Fruit fly (Drosophila melanogaster) whole organism, embryonic: ENCODE measurements around the gene CG7601.

Experiments used
- CG11695 ChIP-seq: fragments of 200-800 bp; sonication (Bioruptor generic); IDR thresholded peaks from 3 replicates; pipeline ENCODE4 v1.3.6; 2022; ENCODE audit warnings: missing biosample characterization, missing genetic modification characterization
- CG12155 ChIP-seq: fragments of 200-800 bp; sonication (Bioruptor generic); optimal IDR thresholded peaks from 3 replicates; lab custom pipeline; 2016; ENCODE audit warnings: missing biosample characterization, missing genetic modification characterization
- CG1233 ChIP-seq: fragments of 200-800 bp; sonication (Bioruptor generic); optimal IDR thresholded peaks from 4 replicates; lab custom pipeline; 2018; ENCODE audit warnings: missing biosample characterization, mild to moderate bottlenecking, missing genetic modification characterization
- CG12391 ChIP-seq: fragments of 200-800 bp; sonication (Bioruptor generic); optimal IDR thresholded peaks from 3 replicates; lab custom pipeline; 2018; ENCODE audit warnings: missing biosample characterization, mild to moderate bottlenecking, missing genetic modification characterization, moderate library complexity
- CG12744 ChIP-seq: fragments of 200-800 bp; sonication (Bioruptor generic); optimal IDR thresholded peaks from 2 replicates; lab custom pipeline; 2016; ENCODE audit warnings: missing biosample characterization, missing genetic modification characterization
- CG12942 ChIP-seq: fragments of 200-800 bp; sonication (Bioruptor generic); optimal IDR thresholded peaks from 3 replicates; lab custom pipeline; 2016; ENCODE audit warnings: missing biosample characterization, missing genetic modification characterization
- CG13424 ChIP-seq: fragments of 200-800 bp; sonication (Bioruptor generic); optimal IDR thresholded peaks from 2 replicates; lab custom pipeline; 2019; ENCODE audit warnings: missing biosample characterization, mild to moderate bottlenecking, missing genetic modification characterization, moderate library complexity
- CG14667 ChIP-seq: fragments of 200-800 bp; sonication (Bioruptor generic); IDR thresholded peaks from 2 replicates; pipeline ENCODE4 v1.3.6; 2022; ENCODE audit warnings: missing biosample characterization, missing genetic modification characterization
- CG16815 ChIP-seq: fragments of 200-800 bp; sonication (Bioruptor generic); optimal IDR thresholded peaks from 3 replicates; lab custom pipeline; 2017; ENCODE audit warnings: missing biosample characterization, mild to moderate bottlenecking, missing genetic modification characterization
- CG17186 ChIP-seq: fragments of 200-800 bp; sonication (Bioruptor generic); optimal IDR thresholded peaks from 3 replicates; lab custom pipeline; 2017; ENCODE audit warnings: missing biosample characterization, missing genetic modification reagents, missing genetic modification characterization
- CG17802 ChIP-seq: fragments of 200-800 bp; sonication (Bioruptor generic); optimal IDR thresholded peaks from 2 replicates; lab custom pipeline; 2018; ENCODE audit warnings: missing biosample characterization, mild to moderate bottlenecking, missing genetic modification characterization, moderate library complexity
- CG18476 ChIP-seq: fragments of 200-800 bp; sonication (Bioruptor generic); optimal IDR thresholded peaks from 2 replicates; lab custom pipeline; 2016; ENCODE audit warnings: missing biosample characterization, mild to moderate bottlenecking, missing genetic modification characterization
- CG2129 ChIP-seq: fragments of 200-800 bp; sonication (Bioruptor generic); IDR thresholded peaks from 2 replicates; pipeline ENCODE4 v1.3.6; 2022; ENCODE audit warnings: missing biosample characterization, missing genetic modification characterization; ENCODE audit not compliant: partially characterized antibody
- CG31388 ChIP-seq: fragments of 200-800 bp; sonication (Bioruptor generic); optimal IDR thresholded peaks from 2 replicates; lab custom pipeline; 2016; ENCODE audit warnings: missing biosample characterization, missing genetic modification characterization
- CG33557 ChIP-seq: fragments of 200-800 bp; sonication (Bioruptor generic); optimal IDR thresholded peaks from 2 replicates; lab custom pipeline; 2019; ENCODE audit warnings: missing biosample characterization, mild to moderate bottlenecking, missing genetic modification characterization, moderate library complexity
- CG5953 ChIP-seq: fragments of 200-800 bp; sonication (Bioruptor generic); IDR thresholded peaks from 2 replicates; pipeline ENCODE4 v1.3.6; 2022; ENCODE audit warnings: missing biosample characterization, missing genetic modification characterization
- CG6272 ChIP-seq: fragments of 200-800 bp; sonication (Bioruptor generic); IDR thresholded peaks from 2 replicates; pipeline ENCODE4 v1.3.6; 2022; ENCODE audit warnings: missing biosample characterization, missing genetic modification characterization
- CG7556 ChIP-seq: fragments of 200-800 bp; sonication (Bioruptor generic); optimal IDR thresholded peaks from 2 replicates; lab custom pipeline; 2017; ENCODE audit warnings: missing biosample characterization, mild to moderate bottlenecking, missing genetic modification characterization
- CG7987 ChIP-seq: fragments of 200-800 bp; sonication (Bioruptor generic); optimal IDR thresholded peaks from 2 replicates; lab custom pipeline; 2018; ENCODE audit warnings: missing biosample characterization, mild to moderate bottlenecking, missing genetic modification characterization, moderate library complexity
- CG8089 ChIP-seq: fragments of 200-800 bp; sonication (Bioruptor generic); optimal IDR thresholded peaks from 3 replicates; lab custom pipeline; 2016; ENCODE audit warnings: missing biosample characterization, missing genetic modification characterization
- D19B ChIP-seq: fragments of 200-800 bp; sonication (Bioruptor generic); optimal IDR thresholded peaks from 2 replicates; lab custom pipeline; 2017; ENCODE audit warnings: missing biosample characterization, mild to moderate bottlenecking, missing genetic modification characterization
- E2f1 ChIP-seq: fragments of 200-800 bp; sonication (Bioruptor generic); IDR thresholded peaks from 2 replicates; pipeline ENCODE4 v1.3.6; 2022; ENCODE audit warnings: missing biosample characterization, missing genetic modification characterization
- ERR ChIP-seq: fragments of 200-800 bp; sonication (Bioruptor generic); optimal IDR thresholded peaks from 2 replicates; lab custom pipeline; 2016; ENCODE audit warnings: missing biosample characterization, missing genetic modification characterization
- Hey ChIP-seq: fragments of 200-800 bp; sonication (Bioruptor generic); optimal IDR thresholded peaks from 3 replicates; lab custom pipeline; 2018; ENCODE audit warnings: missing biosample characterization, mild to moderate bottlenecking, missing genetic modification characterization
- Hr39 ChIP-seq: fragments of >200 bp; optimal IDR thresholded peaks from 2 replicates; lab custom pipeline; 2017
- Mrtf ChIP-seq: fragments of 200-800 bp; sonication (Bioruptor generic); IDR thresholded peaks from 3 replicates; pipeline ENCODE4 v1.3.6; 2022; ENCODE audit warnings: missing biosample characterization, missing genetic modification characterization
- PHDP ChIP-seq: fragments of 200-800 bp; sonication (Bioruptor generic); optimal IDR thresholded peaks from 3 replicates; lab custom pipeline; 2018; ENCODE audit warnings: missing biosample characterization, mild to moderate bottlenecking, missing genetic modification characterization, moderate library complexity
- Rfx ChIP-seq: fragments of 200-800 bp; sonication (Bioruptor generic); IDR thresholded peaks from 2 replicates; pipeline ENCODE4 v1.3.6; 2022; ENCODE audit warnings: missing biosample characterization, missing genetic modification characterization
- Tbp ChIP-seq: fragments of >200 bp; optimal IDR thresholded peaks from 2 replicates; lab custom pipeline; 2018; ENCODE audit warnings: missing biosample characterization, missing genetic modification characterization
- al ChIP-seq: fragments of 200-800 bp; sonication (Bioruptor generic); IDR thresholded peaks from 2 replicates; pipeline ENCODE4 v1.3.6; 2022; ENCODE audit warnings: missing biosample characterization, missing genetic modification characterization
- ap ChIP-seq: fragments of 200-800 bp; sonication (Bioruptor generic); IDR thresholded peaks from 2 replicates; pipeline ENCODE4 v1.3.6; 2022; ENCODE audit warnings: missing biosample characterization, missing genetic modification characterization
- ara ChIP-seq: fragments of 200-800 bp; sonication (Bioruptor generic); IDR thresholded peaks from 2 replicates; pipeline ENCODE4 v1.3.6; 2022; ENCODE audit warnings: missing biosample characterization, missing genetic modification characterization
- cad ChIP-seq: fragments of >200 bp; optimal IDR thresholded peaks from 2 replicates; lab custom pipeline; 2017; ENCODE audit warnings: missing biosample characterization, missing genetic modification characterization
- cg ChIP-seq: fragments of 200-800 bp; sonication (Bioruptor generic); optimal IDR thresholded peaks from 3 replicates; lab custom pipeline; 2019; ENCODE audit warnings: missing biosample characterization, mild to moderate bottlenecking, missing genetic modification characterization, moderate library complexity
- grau ChIP-seq: fragments of 200-800 bp; optimal IDR thresholded peaks from 3 replicates; lab custom pipeline; 2019; ENCODE audit warnings: missing biosample characterization, mild to moderate bottlenecking, missing genetic modification characterization, moderate library complexity
- her ChIP-seq: fragments of 200-800 bp; sonication (Bioruptor generic); optimal IDR thresholded peaks from 2 replicates; lab custom pipeline; 2016; ENCODE audit warnings: missing biosample characterization, missing genetic modification characterization
- ind ChIP-seq: fragments of 200-800 bp; sonication (Bioruptor generic); optimal IDR thresholded peaks from 3 replicates; lab custom pipeline; 2016; ENCODE audit warnings: missing biosample characterization, missing genetic modification characterization
- kay ChIP-seq: fragments of 200-800 bp; sonication (Bioruptor generic); optimal IDR thresholded peaks from 2 replicates; lab custom pipeline; 2016; ENCODE audit warnings: missing biosample characterization, missing genetic modification characterization
- lbe ChIP-seq: fragments of 200-800 bp; sonication (Bioruptor generic); optimal IDR thresholded peaks from 2 replicates; lab custom pipeline; 2016; ENCODE audit warnings: missing biosample characterization, mild to moderate bottlenecking, missing genetic modification characterization
- nom ChIP-seq: fragments of 200-800 bp; sonication (Bioruptor generic); optimal IDR thresholded peaks from 2 replicates; lab custom pipeline; 2017; ENCODE audit warnings: missing biosample characterization, missing genetic modification characterization, mild to moderate bottlenecking, moderate library complexity, missing genetic modification reagents
- odd ChIP-seq: fragments of 200-800 bp; sonication (Bioruptor generic); optimal IDR thresholded peaks from 2 replicates; lab custom pipeline; 2017; ENCODE audit warnings: missing biosample characterization, mild to moderate bottlenecking, missing genetic modification characterization
- pan ChIP-seq, 4 experiments: fragments of >200 bp in 3 of 4; fragments of 200-800 bp in 1 of 4; sonication (Bioruptor generic) in 1 of 4; optimal IDR thresholded peaks in 3 of 4; IDR thresholded peaks in 1 of 4; 2 replicates each; pipeline versions ENCODE4 v1.3.6 to Lab custom; 2017 to 2022; ENCODE audit warnings: missing biosample characterization in 2 of 4, missing genetic modification characterization in 2 of 4, mixed read lengths in 1 of 4
- schlank ChIP-seq: fragments of 200-800 bp; sonication (Bioruptor generic); optimal IDR thresholded peaks from 2 replicates; lab custom pipeline; 2018; ENCODE audit warnings: missing biosample characterization, mild to moderate bottlenecking, missing genetic modification characterization
- sd ChIP-seq: fragments of 200-800 bp; sonication (Bioruptor generic); optimal IDR thresholded peaks from 3 replicates; lab custom pipeline; 2018; ENCODE audit warnings: missing biosample characterization, mild to moderate bottlenecking, missing genetic modification characterization, moderate library complexity
- sens-2 ChIP-seq: fragments of 200-800 bp; sonication (Bioruptor generic); IDR thresholded peaks from 2 replicates; pipeline ENCODE4 v1.3.6; 2022; ENCODE audit warnings: missing biosample characterization, missing genetic modification characterization
- seq ChIP-seq: fragments of 200-800 bp; sonication (Bioruptor generic); IDR thresholded peaks from 2 replicates; pipeline ENCODE4 v1.3.6; 2022; ENCODE audit warnings: missing biosample characterization, missing genetic modification characterization
- sna ChIP-seq: fragments of 200-800 bp; sonication (Bioruptor generic); IDR thresholded peaks from 2 replicates; pipeline ENCODE4 v1.3.6; 2022; ENCODE audit warnings: missing biosample characterization, missing genetic modification characterization; ENCODE audit not compliant: partially characterized antibody
- so ChIP-seq: fragments of 200-800 bp; sonication (Bioruptor generic); IDR thresholded peaks from 3 replicates; pipeline ENCODE4 v1.3.6; 2022; ENCODE audit warnings: missing biosample characterization, missing genetic modification characterization
- sr ChIP-seq: fragments of 200-800 bp; sonication (Bioruptor generic); IDR thresholded peaks from 3 replicates; pipeline ENCODE4 v1.3.6; 2022; ENCODE audit warnings: missing biosample characterization, missing genetic modification characterization
- stwl ChIP-seq: fragments of 200-800 bp; sonication (Bioruptor generic); optimal IDR thresholded peaks from 3 replicates; lab custom pipeline; 2018; ENCODE audit warnings: missing biosample characterization, mild to moderate bottlenecking, missing genetic modification characterization, moderate library complexity
- tap ChIP-seq: fragments of 200-800 bp; optimal IDR thresholded peaks from 3 replicates; lab custom pipeline; 2019; ENCODE audit warnings: missing biosample characterization, mild to moderate bottlenecking, missing genetic modification characterization, moderate library complexity

Gene CG7601

dm6 chr3R:29757226-29757625 lies 20.7 kb upstream of the CG7601 start (continued):
- TF ChIP-seq al (GFP tag; lab: Robert Waterston, UW) (no peak), CG17186 (GFP tag; lab: Kevin White, UChicago) (no peak), her (GFP tag; lab: Kevin White, UChicago) (no peak), CG12391 (no peak), CG6272 (GFP tag; lab: Robert Waterston, UW) (no peak), D19B (GFP tag; lab: Kevin White, UChicago) (no peak), CG33557 (GFP tag; lab: Kevin White, UChicago) (no peak), CG31388 (no peak), ap (no peak), lbe (GFP tag; lab: Kevin White, UChicago) (no peak), sna (no peak), odd (GFP tag; lab: Kevin White, UChicago) (no peak), sr (no peak), CG7556 (no peak), CG1233 (GFP tag; lab: Kevin White, UChicago) (peak; percentile 31), ERR (GFP tag; lab: Kevin White, UChicago) (no peak), so (GFP tag; lab: Robert Waterston, UW) (0 out of 3 replicates have a peak, but pooled peaks have one; percentile 16), CG11695 (GFP tag; lab: Robert Waterston, UW) (no peak), ara (GFP tag; lab: Robert Waterston, UW) (no peak), schlank (tag; lab: Kevin White, UChicago) (peak; percentile 51), CG18476 (no peak), kay (GFP tag; lab: Kevin White, UChicago) (peak; percentile 11), nom (peak; percentile 87), ind (GFP tag; lab: Kevin White, UChicago) (no peak), CG12744 (GFP tag; lab: Kevin White, UChicago) (no peak), Rfx (GFP tag; lab: Robert Waterston, UW) (no peak; the same call in 1 of the 2 replicates), pan (optimal IDR thresholded peaks at IDR 0.05; lab: Kevin White, UChicago) (no peak), pan (GFP tag; optimal IDR thresholded peaks at IDR 0.05 in 1 of 2, IDR thresholded peaks at IDR 0.05 in 1 of 2) (peak in 1 of 2 experiments; percentile 38), CG17802 (tag; lab: Kevin White, UChicago) (peak; percentile 0), stwl (tag; lab: Kevin White, UChicago) (no peak), tap (tag; lab: Kevin White, UChicago) (no peak), grau (tag; lab: Kevin White, UChicago) (no peak), CG12942 (peak; percentile 14), CG13424 (peak; percentile 15), Mrtf (peak; percentile 52; the same call in 2 of the 3 replicates), CG5953 (GFP tag; lab: Robert Waterston, UW) (peak; percentile 60; the same call in 1 of the 2 replicates), PHDP (tag; lab: Kevin White, UChicago) (peak; percentile 25), CG7987 (GFP tag; lab: Kevin White, UChicago) (peak; percentile 30), CG8089 (peak; percentile 19), cg (no peak), CG2129 (GFP tag; lab: Robert Waterston, UW) (no peak), CG14667 (no peak), Tbp (GFP tag; lab: Kevin White, UChicago) (no peak), Hey (no peak), seq (GFP tag; lab: Robert Waterston, UW) (0 out of 2 replicates have a peak, but pooled peaks have one; percentile 15), Hr39 (lab: Kevin White, UChicago) (no peak), E2f1 (GFP tag; lab: Robert Waterston, UW) (0 out of 2 replicates have a peak, but pooled peaks have one; percentile 7), sd (tag; lab: Kevin White, UChicago) (no peak), cad (GFP tag; lab: Kevin White, UChicago) (no peak), sens-2 (no peak), CG16815 (no peak), CG12155 (GFP tag; lab: Kevin White, UChicago) (no peak)
